Fruit fly (Drosophila melanogaster): ENCODE results near the gene Eig71Ee.

The Eig71Ee gene

dm6 chr3L:15675111-15675510 lies 19.3 kb upstream of the Eig71Ee start (continued):
- TF ChIP-seq CG10267 (tag; optimal IDR thresholded peaks at IDR 0.05) (peak; percentile 81), Awh (GFP tag; IDR thresholded peaks at IDR 0.05) (peak; percentile 47; the same call in 1 of the 2 replicates), CG12391 (tag; optimal IDR thresholded peaks at IDR 0.05) (peak; percentile 83), Dbx (GFP tag; IDR thresholded peaks at IDR 0.05) (no peak), nerfin-1 (tag; optimal IDR thresholded peaks at IDR 0.05) (peak; percentile 66), H15 (GFP tag; IDR thresholded peaks at IDR 0.05) (peak; percentile 54; the same call in 1 of the 3 replicates), bcd (GFP tag; optimal IDR thresholded peaks at IDR 0.05) (peak; percentile 55), HmgZ (tag; optimal IDR thresholded peaks at IDR 0.05) (no peak), CG9876 (GFP tag; optimal IDR thresholded peaks at IDR 0.05) (no peak), dpn (GFP tag; optimal IDR thresholded peaks at IDR 0.05) (peak; percentile 48 to 53), Scr (GFP tag; IDR thresholded peaks at IDR 0.05; ENCODE audit: partially characterized antibody) (no peak), CG13624 (GFP tag; optimal IDR thresholded peaks at IDR 0.05) (peak; percentile 32), D19B (GFP tag; optimal IDR thresholded peaks at IDR 0.05) (no peak), CG9437 (GFP tag; optimal IDR thresholded peaks at IDR 0.05) (peak; percentile 7), CG11560 (tag; IDR thresholded peaks at IDR 0.05) (no peak), crol (GFP tag; IDR thresholded peaks at IDR 0.05) (peak; percentile 64), CG1792 (GFP tag; optimal IDR thresholded peaks at IDR 0.05) (peak; percentile 9), jing (GFP tag; optimal IDR thresholded peaks at IDR 0.05) (peak; percentile 50), CG2129 (GFP tag; IDR thresholded peaks at IDR 0.05; ENCODE audit: partially characterized antibody) (no peak), prd (optimal IDR thresholded peaks at IDR 0.05) (no peak), prd (GFP tag; IDR thresholded peaks at IDR 0.05) (peak; percentile 76; the same call in 2 of the 3 replicates), ac (GFP tag; optimal IDR thresholded peaks at IDR 0.05) (peak; percentile 80), CG12769 (tag; optimal IDR thresholded peaks at IDR 0.05) (peak; percentile 5), CG3838 (GFP tag; optimal IDR thresholded peaks at IDR 0.05) (no peak), CG3281 (GFP tag; optimal IDR thresholded peaks at IDR 0.05) (no peak), Hsf (GFP tag; optimal IDR thresholded peaks at IDR 0.05) (peak; percentile 57), TFAM (GFP tag; optimal IDR thresholded peaks at IDR 0.05) (no peak), CG12071 (GFP tag; optimal IDR thresholded peaks at IDR 0.05) (no peak), vfl (GFP tag; optimal IDR thresholded peaks at IDR 0.05) (no peak), sens (GFP tag) (peak; percentile 99), tup (GFP tag; optimal IDR thresholded peaks at IDR 0.05) (peak; percentile 53), Xrp1 (GFP tag; IDR thresholded peaks at IDR 0.05) (peak; percentile 92), CG8281 (tag; optimal IDR thresholded peaks at IDR 0.05) (peak; percentile 17), org-1 (GFP tag; optimal IDR thresholded peaks at IDR 0.05) (peak; percentile 71), CG33557 (GFP tag; optimal IDR thresholded peaks at IDR 0.05) (peak; percentile 83), Xbp1 (GFP tag; optimal IDR thresholded peaks at IDR 0.05) (peak; percentile 62), row (GFP tag; IDR thresholded peaks at IDR 0.05) (peak; percentile 75), HLHmδ (GFP tag; optimal IDR thresholded peaks at IDR 0.05) (no peak), CG13775 (GFP tag; optimal IDR thresholded peaks at IDR 0.05) (peak; percentile 66), CG4820 (GFP tag; optimal IDR thresholded peaks at IDR 0.05) (peak; percentile 75), h (optimal IDR thresholded peaks at IDR 0.05) (no peak), sens-2 (GFP tag; IDR thresholded peaks at IDR 0.05) (peak; percentile 56; the same call in 1 of the 2 replicates), CG3065 (GFP tag; optimal IDR thresholded peaks at IDR 0.05) (peak; percentile 8), CG4328 (GFP tag; optimal IDR thresholded peaks at IDR 0.05) (no peak), so (GFP tag; IDR thresholded peaks at IDR 0.05) (peak; percentile 62; the same call in 1 of the 3 replicates), CG8290 (GFP tag; optimal IDR thresholded peaks at IDR 0.05) (peak; percentile 62), CG8290 (tag; optimal IDR thresholded peaks at IDR 0.05) (peak in 1 of 2 experiments; percentile 26), CG6813 (GFP tag; optimal IDR thresholded peaks at IDR 0.05) (peak; percentile 49), CG10462 (GFP tag; optimal IDR thresholded peaks at IDR 0.05) (peak; percentile 57), MTF-1 (GFP tag; optimal IDR thresholded peaks at IDR 0.05; ENCODE audit: borderline replicate concordance) (peak; percentile 29), CG17385 (GFP tag; optimal IDR thresholded peaks at IDR 0.05) (peak; percentile 25), CG17912 (GFP tag; optimal IDR thresholded peaks at IDR 0.05) (no peak)
